Worm (Caenorhabditis elegans): Measurements from ENCODE around the gene tam-1.

ce11 chrV:4929842-4930241 lies 33.1 kb downstream of the tam-1 start, which contains the start of gene str-205:
- TF ChIP-seq nhr-20 (tag; optimal IDR thresholded peaks at IDR 0.05), result no peak
- TF ChIP-seq unc-130 (tag; optimal IDR thresholded peaks at IDR 0.05), result no peak
- TF ChIP-seq mdl-1 (tag; optimal IDR thresholded peaks at IDR 0.05), result no peak
- TF ChIP-seq C04F5.9 (tag; optimal IDR thresholded peaks at IDR 0.05), result no peak
- no peak for TF ChIP-seq fkh-4 (tag; optimal IDR thresholded peaks at IDR 0.05; ENCODE audit: borderline replicate concordance)
- TF ChIP-seq nhr-11 (tag; optimal IDR thresholded peaks at IDR 0.05), result no peak
- no peak for TF ChIP-seq lin-39 (tag; optimal IDR thresholded peaks at IDR 0.05)
- no peak for TF ChIP-seq unc-62 (GFP tag; optimal IDR thresholded peaks at IDR 0.05)

Data from whole organism, L1 larva.